Fruit fly (Drosophila melanogaster): Measurements from ENCODE around the gene CG14739.
A peak's percentile ranks its signal among the peaks of the same experiment; 100 is the strongest.

DNA sequence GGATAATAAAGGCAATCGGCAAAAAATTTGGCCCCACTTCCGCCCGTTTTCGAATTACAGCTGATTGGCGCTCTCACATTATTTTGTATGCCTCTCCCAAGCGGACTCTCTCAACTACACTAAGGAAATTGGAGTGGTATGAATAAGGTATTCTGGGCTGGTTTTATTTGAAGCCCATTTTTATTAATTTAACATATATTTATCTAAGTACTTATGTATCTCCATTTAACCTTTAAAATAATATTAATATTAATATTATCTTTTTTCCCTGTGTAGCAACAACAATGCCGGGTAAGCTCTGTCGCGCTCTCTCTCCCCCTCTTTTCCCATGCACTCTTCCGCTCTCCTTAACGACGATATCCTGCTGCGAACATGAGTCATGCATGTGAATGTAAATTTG lies 29.9 kb upstream of the CG14739 start:
- TF ChIP-seq svp (GFP tag) (peak; percentile 85), Met (GFP tag; optimal IDR thresholded peaks at IDR 0.05) (peak; percentile 71), CG31627 (GFP tag; optimal IDR thresholded peaks at IDR 0.05) (peak; percentile 59), Ets21C (GFP tag; optimal IDR thresholded peaks at IDR 0.05) (peak; percentile 47), Lpt (GFP tag; optimal IDR thresholded peaks at IDR 0.05) (peak; percentile 62), Sox102F (GFP tag; optimal IDR thresholded peaks at IDR 0.05) (peak; percentile 68), Hr38 (GFP tag; optimal IDR thresholded peaks at IDR 0.05) (no peak), CG7368 (GFP tag; optimal IDR thresholded peaks at IDR 0.05) (peak; percentile 71), Gug (GFP tag; IDR thresholded peaks at IDR 0.05) (peak; percentile 58), CG11294 (GFP tag; IDR thresholded peaks at IDR 0.05) (peak; percentile 20; the same call in 1 of the 2 replicates), Smox (GFP tag; optimal IDR thresholded peaks at IDR 0.05) (peak; percentile 53)
